ENCODE assay signal across 3 fruit fly cellular contexts in the genomic region with DNA sequence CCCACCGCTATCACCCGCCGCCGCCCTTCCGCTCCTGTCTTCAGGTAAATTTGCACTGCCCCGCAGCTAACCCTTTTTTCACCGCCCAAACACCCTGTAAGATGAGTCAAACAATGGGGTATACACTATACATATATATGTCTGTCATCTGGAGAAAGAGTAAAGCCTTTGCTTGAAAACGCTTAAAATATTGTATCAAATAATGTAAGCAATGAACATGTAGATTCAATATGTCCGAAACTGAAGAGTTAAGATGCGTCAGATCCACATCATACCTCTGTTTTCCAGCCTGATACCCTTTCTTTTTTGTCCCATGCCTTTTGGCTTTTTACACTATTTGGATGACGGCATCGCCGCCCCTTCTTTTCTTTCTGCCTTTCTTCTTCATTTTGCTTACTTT.
TF ChIP-seq lines count a peak whose summit lies in the region.

No protein-coding gene starts in this region.

TF ChIP-seq in whole organism, embryonic, 481 proteins besides CTCF, POLR2A, EP300 and RAD21 (continued from another document and continues in another):
- no peak for TF ChIP-seq repo (GFP tag; optimal IDR thresholded peaks at IDR 0.05; lab: Kevin White, UChicago)
- no peak for TF ChIP-seq ac (GFP tag; optimal IDR thresholded peaks at IDR 0.05; lab: Kevin White, UChicago)
- TF ChIP-seq CG17568 (GFP tag; optimal IDR thresholded peaks at IDR 0.05; lab: Kevin White, UChicago), result no peak
- no peak for TF ChIP-seq maf-S (GFP tag; optimal IDR thresholded peaks at IDR 0.05; lab: Kevin White, UChicago)
- no peak for TF ChIP-seq stc (GFP tag; IDR thresholded peaks at IDR 0.05; lab: Robert Waterston, UW)
- no peak for TF ChIP-seq Gsc (GFP tag; IDR thresholded peaks at IDR 0.05; lab: Robert Waterston, UW)
- no peak for TF ChIP-seq Taf1 (GFP tag; IDR thresholded peaks at IDR 0.05; lab: Robert Waterston, UW)
- TF ChIP-seq CG7357 (GFP tag; IDR thresholded peaks at IDR 0.05; lab: Robert Waterston, UW), result no peak
- TF ChIP-seq CG13287 (GFP tag; IDR thresholded peaks at IDR 0.05; lab: Robert Waterston, UW; ENCODE audit: partially characterized antibody), result no peak
- TF ChIP-seq twi (tag; optimal IDR thresholded peaks at IDR 0.05; lab: Kevin White, UChicago), result no peak
- TF ChIP-seq aop (GFP tag; IDR thresholded peaks at IDR 0.05; lab: Robert Waterston, UW), result no peak
- TF ChIP-seq CG1603 (tag; optimal IDR thresholded peaks at IDR 0.05; lab: Kevin White, UChicago), result peak; percentile 58
- peak; percentile 60 for TF ChIP-seq CG6689 (GFP tag; IDR thresholded peaks at IDR 0.05; lab: Robert Waterston, UW)
- TF ChIP-seq Bgb (GFP tag; IDR thresholded peaks at IDR 0.05; lab: Robert Waterston, UW; ENCODE audit: partially characterized antibody), result no peak
- no peak for TF ChIP-seq Eip74EF (GFP tag; optimal IDR thresholded peaks at IDR 0.05; lab: Kevin White, UChicago)
- TF ChIP-seq CG13123 (GFP tag; optimal IDR thresholded peaks at IDR 0.05; lab: Kevin White, UChicago), result no peak
- no peak for TF ChIP-seq MBD-R2 (GFP tag; IDR thresholded peaks at IDR 0.05; lab: Robert Waterston, UW)
- TF ChIP-seq Aef1 (GFP tag; IDR thresholded peaks at IDR 0.05; lab: Robert Waterston, UW), result peak; percentile 50; the same call in 2 of the 3 replicates
- no peak for TF ChIP-seq Bteb2 (GFP tag; optimal IDR thresholded peaks at IDR 0.05; lab: Kevin White, UChicago)
- TF ChIP-seq Tbp (GFP tag; optimal IDR thresholded peaks at IDR 0.05; lab: Kevin White, UChicago), result no peak
- TF ChIP-seq trh (GFP tag; optimal IDR thresholded peaks at IDR 0.05; lab: Kevin White, UChicago), result no peak
- no peak for TF ChIP-seq pzg (GFP tag; optimal IDR thresholded peaks at IDR 0.05; lab: Kevin White, UChicago)
- TF ChIP-seq CG7987 (GFP tag; optimal IDR thresholded peaks at IDR 0.05; lab: Kevin White, UChicago), result no peak
- TF ChIP-seq Fer3 (tag; optimal IDR thresholded peaks at IDR 0.05; lab: Kevin White, UChicago), result peak; percentile 34
- no peak for TF ChIP-seq CG15011 (GFP tag; optimal IDR thresholded peaks at IDR 0.05; lab: Kevin White, UChicago)
- TF ChIP-seq tup (GFP tag; optimal IDR thresholded peaks at IDR 0.05; lab: Kevin White, UChicago), result no peak
- TF ChIP-seq HHEX (GFP tag; optimal IDR thresholded peaks at IDR 0.05; lab: Kevin White, UChicago), result peak; percentile 13
- TF ChIP-seq wek (GFP tag; optimal IDR thresholded peaks at IDR 0.05; lab: Kevin White, UChicago), result no peak
- no peak for TF ChIP-seq CG9727 (GFP tag; optimal IDR thresholded peaks at IDR 0.05; lab: Kevin White, UChicago)
- TF ChIP-seq CG9932 (GFP tag; IDR thresholded peaks at IDR 0.05; lab: Robert Waterston, UW), result peak; percentile 33; the same call in 1 of the 2 replicates
- TF ChIP-seq ham (GFP tag; IDR thresholded peaks at IDR 0.05; lab: Robert Waterston, UW), result no peak
- no peak for TF ChIP-seq CoRest (tag; optimal IDR thresholded peaks at IDR 0.05; lab: Kevin White, UChicago)
- no peak for TF ChIP-seq CG7556 (GFP tag; optimal IDR thresholded peaks at IDR 0.05; lab: Kevin White, UChicago)
- no peak for TF ChIP-seq CG4360 (GFP tag; IDR thresholded peaks at IDR 0.05; lab: Robert Waterston, UW)
- TF ChIP-seq ssp (GFP tag; IDR thresholded peaks at IDR 0.05; lab: Robert Waterston, UW), result peak; percentile 34; the same call in 1 of the 2 replicates
- TF ChIP-seq CG17802 (tag; optimal IDR thresholded peaks at IDR 0.05; lab: Kevin White, UChicago), result no peak
- TF ChIP-seq ro (GFP tag; IDR thresholded peaks at IDR 0.05; lab: Robert Waterston, UW), result no peak
- TF ChIP-seq CG7271 (tag; optimal IDR thresholded peaks at IDR 0.05; lab: Kevin White, UChicago), result no peak
- TF ChIP-seq pum (GFP tag; optimal IDR thresholded peaks at IDR 0.05; lab: Kevin White, UChicago), result no peak
- no peak for TF ChIP-seq CG33213 (GFP tag; optimal IDR thresholded peaks at IDR 0.05; lab: Kevin White, UChicago)
- no peak for TF ChIP-seq CG7745 (tag; optimal IDR thresholded peaks at IDR 0.05; lab: Kevin White, UChicago)
- no peak for TF ChIP-seq CG14050 (GFP tag; IDR thresholded peaks at IDR 0.05; lab: Robert Waterston, UW)
- no peak for TF ChIP-seq Optix (GFP tag; IDR thresholded peaks at IDR 0.05; lab: Robert Waterston, UW)
- peak; percentile 20 for TF ChIP-seq phol (tag; optimal IDR thresholded peaks at IDR 0.05; lab: Kevin White, UChicago)

TF ChIP-seq in whole organism, prepupa, 60 proteins besides CTCF, POLR2A, EP300 and RAD21 (continued from another document):
- TF ChIP-seq CG6854 (GFP tag; optimal IDR thresholded peaks at IDR 0.05; lab: Kevin White, UChicago) (no peak), Hr4 (GFP tag; optimal IDR thresholded peaks at IDR 0.05; lab: Kevin White, UChicago) (peak; percentile 42), Smox (GFP tag; optimal IDR thresholded peaks at IDR 0.05; lab: Kevin White, UChicago) (peak; percentile 69), CG8319 (GFP tag; optimal IDR thresholded peaks at IDR 0.05; lab: Kevin White, UChicago) (peak; percentile 35), esn (GFP tag; optimal IDR thresholded peaks at IDR 0.05; lab: Kevin White, UChicago) (peak; percentile 71), Ets96B (tag; optimal IDR thresholded peaks at IDR 0.05; lab: Kevin White, UChicago) (no peak), net (GFP tag; optimal IDR thresholded peaks at IDR 0.05; lab: Kevin White, UChicago) (peak; percentile 6), CG34406 (GFP tag; optimal IDR thresholded peaks at IDR 0.05; lab: Kevin White, UChicago) (peak; percentile 44), CG9139 (GFP tag; optimal IDR thresholded peaks at IDR 0.05; lab: Kevin White, UChicago) (no peak), dsx (GFP tag; optimal IDR thresholded peaks at IDR 0.05; lab: Kevin White, UChicago; ENCODE audit: poor library complexity, severe bottlenecking) (no peak), vri (GFP tag; optimal IDR thresholded peaks at IDR 0.05; lab: Kevin White, UChicago) (peak; percentile 54), CG32006 (GFP tag; optimal IDR thresholded peaks at IDR 0.05; lab: Kevin White, UChicago) (peak; percentile 37), Eip75B (GFP tag; optimal IDR thresholded peaks at IDR 0.05; lab: Kevin White, UChicago) (peak; percentile 40), CG10669 (GFP tag; optimal IDR thresholded peaks at IDR 0.05; lab: Kevin White, UChicago) (no peak), CG16779 (tag; optimal IDR thresholded peaks at IDR 0.05; lab: Kevin White, UChicago) (no peak), achi (GFP tag; optimal IDR thresholded peaks at IDR 0.05; lab: Kevin White, UChicago) (peak; percentile 41), CG31627 (GFP tag; optimal IDR thresholded peaks at IDR 0.05; lab: Kevin White, UChicago) (peak; percentile 79), CG6276 (GFP tag; optimal IDR thresholded peaks at IDR 0.05; lab: Kevin White, UChicago) (no peak), CG6808 (GFP tag; optimal IDR thresholded peaks at IDR 0.05; lab: Kevin White, UChicago) (no peak), CG11294 (GFP tag; IDR thresholded peaks at IDR 0.05; lab: Robert Waterston, UW) (no peak), CG4318 (GFP tag; optimal IDR thresholded peaks at IDR 0.05; lab: Kevin White, UChicago) (no peak), salr (GFP tag; optimal IDR thresholded peaks at IDR 0.05; lab: Kevin White, UChicago) (no peak), pdm3 (GFP tag; optimal IDR thresholded peaks at IDR 0.05; lab: Kevin White, UChicago) (peak; percentile 59), CG8119 (GFP tag; IDR thresholded peaks at IDR 0.05; lab: Robert Waterston, UW) (0 out of 3 replicates have a peak, but pooled peaks have one; percentile 17), CG7368 (GFP tag; optimal IDR thresholded peaks at IDR 0.05; lab: Kevin White, UChicago) (peak; percentile 32), Hr38 (GFP tag; optimal IDR thresholded peaks at IDR 0.05; lab: Kevin White, UChicago) (no peak), CG3919 (GFP tag; optimal IDR thresholded peaks at IDR 0.05; lab: Kevin White, UChicago) (peak; percentile 58), Gug (GFP tag; IDR thresholded peaks at IDR 0.05; lab: Robert Waterston, UW) (no peak), Met (GFP tag; optimal IDR thresholded peaks at IDR 0.05; lab: Kevin White, UChicago) (peak; percentile 74), ss (GFP tag; optimal IDR thresholded peaks at IDR 0.05; lab: Kevin White, UChicago) (no peak), Sox102F (GFP tag; optimal IDR thresholded peaks at IDR 0.05; lab: Kevin White, UChicago) (peak; percentile 76), OdsH (GFP tag; optimal IDR thresholded peaks at IDR 0.05; lab: Kevin White, UChicago) (peak; percentile 48), fkh (GFP tag; optimal IDR thresholded peaks at IDR 0.05; lab: Kevin White, UChicago) (no peak), Sox14 (GFP tag; optimal IDR thresholded peaks at IDR 0.05; lab: Kevin White, UChicago) (peak; percentile 53), CG3032 (tag; optimal IDR thresholded peaks at IDR 0.05; lab: Kevin White, UChicago) (peak; percentile 4), CG15336 (GFP tag; IDR thresholded peaks at IDR 0.05; lab: Robert Waterston, UW) (peak; percentile 27; the same call in 1 of the 2 replicates), spab (GFP tag; optimal IDR thresholded peaks at IDR 0.05; lab: Kevin White, UChicago) (no peak), CG11762 (GFP tag; optimal IDR thresholded peaks at IDR 0.05; lab: Kevin White, UChicago; ENCODE audit: insufficient read depth) (peak; percentile 14), topi (GFP tag; optimal IDR thresholded peaks at IDR 0.05; lab: Kevin White, UChicago) (peak; percentile 69), svp (GFP tag; lab: Kevin White, UChicago) (peak; percentile 77)

TF ChIP-seq in whole organism, wandering third instar larva, 38 proteins besides CTCF, POLR2A, EP300 and RAD21 (continued from another document):
- TF ChIP-seq usp (GFP tag; optimal IDR thresholded peaks at IDR 0.05; lab: Kevin White, UChicago), result no peak
